Fruit fly (Drosophila melanogaster) whole organism, adult: Measurements from ENCODE around the gene Tg.

Experiments
- CG11617 ChIP-seq: fragments of 200-800 bp; sonication (Bioruptor generic); optimal IDR thresholded peaks from 2 replicates; lab custom pipeline; 2017; ENCODE audit warnings: mild to moderate bottlenecking, missing biosample characterization, missing genetic modification reagents, missing genetic modification characterization
- CG12768 ChIP-seq: fragments of 200-800 bp; sonication (Bioruptor generic); optimal IDR thresholded peaks from 2 replicates; lab custom pipeline; 2017; ENCODE audit warnings: missing biosample characterization, missing genetic modification characterization, mild to moderate bottlenecking, moderate library complexity, missing genetic modification reagents
- CG14711 ChIP-seq: fragments of 200-800 bp; sonication (Bioruptor generic); optimal IDR thresholded peaks from 2 replicates; lab custom pipeline; 2018; ENCODE audit warnings: missing biosample characterization, mild to moderate bottlenecking, missing genetic modification characterization, moderate library complexity
- CG1620 ChIP-seq: fragments of 200-800 bp; sonication (Bioruptor generic); optimal IDR thresholded peaks from 2 replicates; lab custom pipeline; 2016; ENCODE audit warnings: missing biosample characterization, missing genetic modification characterization
- CG33017 ChIP-seq: fragments of 200-800 bp; sonication (Bioruptor generic); optimal IDR thresholded peaks from 2 replicates; lab custom pipeline; 2018; ENCODE audit warnings: missing biosample characterization, mild to moderate bottlenecking, missing genetic modification characterization, moderate library complexity
- CG5204 ChIP-seq: fragments of 200-800 bp; sonication (Bioruptor generic); optimal IDR thresholded peaks from 2 replicates; lab custom pipeline; 2016; ENCODE audit warnings: missing biosample characterization, missing genetic modification characterization
- CG7045 ChIP-seq: fragments of 200-800 bp; sonication (Bioruptor generic); optimal IDR thresholded peaks from 2 replicates; lab custom pipeline; 2017; ENCODE audit warnings: missing biosample characterization, mild to moderate bottlenecking, missing genetic modification characterization
- CG7101 ChIP-seq: fragments of 200-800 bp; sonication (Bioruptor generic); optimal IDR thresholded peaks from 2 replicates; lab custom pipeline; 2018; ENCODE audit warnings: missing biosample characterization, mild to moderate bottlenecking, missing genetic modification characterization, moderate library complexity
- Clk ChIP-seq: fragments of 200-800 bp; sonication (Bioruptor generic); optimal IDR thresholded peaks from 2 replicates; lab custom pipeline; 2017; ENCODE audit warnings: missing biosample characterization, missing genetic modification characterization
- Crg-1 ChIP-seq: fragments of 200-800 bp; sonication (Bioruptor generic); optimal IDR thresholded peaks from 2 replicates; lab custom pipeline; 2016; ENCODE audit warnings: missing biosample characterization, missing genetic modification characterization
- Hr96 ChIP-seq: fragments of 200-800 bp; sonication (Bioruptor generic); optimal IDR thresholded peaks from 2 replicates; lab custom pipeline; 2016; ENCODE audit warnings: missing biosample characterization, missing genetic modification characterization
- Mnt ChIP-seq: fragments of 200-800 bp; sonication (Bioruptor generic); optimal IDR thresholded peaks from 2 replicates; lab custom pipeline; 2016; ENCODE audit warnings: missing biosample characterization, mild to moderate bottlenecking, missing genetic modification characterization
- bab1 ChIP-seq: fragments of 200-800 bp; sonication (Bioruptor generic); optimal IDR thresholded peaks from 3 replicates; lab custom pipeline; 2019; ENCODE audit warnings: missing biosample characterization, mild to moderate bottlenecking, missing genetic modification characterization, moderate library complexity
- cic ChIP-seq: fragments of 200-800 bp; sonication (Bioruptor generic); optimal IDR thresholded peaks from 2 replicates; lab custom pipeline; 2017; ENCODE audit warnings: missing biosample characterization, mild to moderate bottlenecking, missing genetic modification characterization, moderate library complexity
- cnc ChIP-seq, 2 experiments: fragments of >200 bp; optimal IDR thresholded peaks; 2 replicates each; lab custom pipeline; 2017
- kay ChIP-seq: fragments of 200-800 bp; sonication (Bioruptor generic); peaks from one replicate; lab custom pipeline; 2016; ENCODE audit warnings: missing biosample characterization, missing genetic modification characterization, borderline replicate concordance
- ovo ChIP-seq: fragments of 200-800 bp; sonication (Bioruptor generic); optimal IDR thresholded peaks from 2 replicates; lab custom pipeline; 2016; ENCODE audit warnings: missing biosample characterization, missing genetic modification characterization
- pad ChIP-seq: fragments of 200-800 bp; sonication (Bioruptor generic); optimal IDR thresholded peaks from 3 replicates; lab custom pipeline; 2017; ENCODE audit warnings: missing biosample characterization, missing genetic modification characterization, mild to moderate bottlenecking, moderate library complexity, missing genetic modification reagents
- tj ChIP-seq: fragments of 200-800 bp; sonication (Bioruptor generic); optimal IDR thresholded peaks from 3 replicates; lab custom pipeline; 2017; ENCODE audit warnings: missing biosample characterization, mild to moderate bottlenecking, missing genetic modification characterization, moderate library complexity
- toe ChIP-seq: fragments of 200-800 bp; sonication (Bioruptor generic); optimal IDR thresholded peaks from 2 replicates; lab custom pipeline; 2016; ENCODE audit warnings: missing biosample characterization, missing genetic modification characterization

Gene Tg

DNA sequence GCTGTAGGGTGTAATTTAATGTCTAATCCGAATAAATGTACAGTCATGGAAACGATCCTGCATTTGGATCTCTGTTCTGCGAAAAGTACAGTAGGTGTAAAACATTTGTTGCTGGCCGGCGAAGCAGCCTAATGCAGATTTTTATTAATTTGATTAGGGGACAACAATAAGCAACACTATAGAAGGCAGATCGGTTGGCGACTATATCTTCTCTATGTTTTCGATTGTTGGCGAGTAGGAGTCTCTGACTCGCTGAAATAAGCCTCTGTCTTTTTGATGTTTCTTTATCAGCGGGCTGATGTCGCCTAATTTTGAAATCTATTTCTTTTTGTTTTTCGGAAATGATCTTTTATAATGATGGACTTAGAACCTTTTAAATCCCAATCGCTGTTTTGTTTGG lies 18.9 kb downstream of the Tg start:
- TF ChIP-seq CG11617 (no peak), pad (GFP tag; lab: Kevin White, UChicago) (no peak), cnc (optimal IDR thresholded peaks at IDR 0.05; lab: Kevin White, UChicago) (no peak), CG7045 (GFP tag; lab: Kevin White, UChicago) (no peak), toe (GFP tag; lab: Kevin White, UChicago) (no peak), CG12768 (GFP tag; lab: Kevin White, UChicago) (no peak), kay (GFP tag; lab: Kevin White, UChicago) (no peak), Mnt (GFP tag; lab: Kevin White, UChicago) (no peak), ovo (GFP tag; lab: Kevin White, UChicago) (no peak), CG33017 (tag; lab: Kevin White, UChicago) (no peak), bab1 (GFP tag; lab: Kevin White, UChicago) (no peak), Clk (no peak), CG1620 (no peak), CG14711 (tag; lab: Kevin White, UChicago) (no peak), cic (no peak), CG7101 (tag; lab: Kevin White, UChicago) (no peak), Crg-1 (no peak)

DNA sequence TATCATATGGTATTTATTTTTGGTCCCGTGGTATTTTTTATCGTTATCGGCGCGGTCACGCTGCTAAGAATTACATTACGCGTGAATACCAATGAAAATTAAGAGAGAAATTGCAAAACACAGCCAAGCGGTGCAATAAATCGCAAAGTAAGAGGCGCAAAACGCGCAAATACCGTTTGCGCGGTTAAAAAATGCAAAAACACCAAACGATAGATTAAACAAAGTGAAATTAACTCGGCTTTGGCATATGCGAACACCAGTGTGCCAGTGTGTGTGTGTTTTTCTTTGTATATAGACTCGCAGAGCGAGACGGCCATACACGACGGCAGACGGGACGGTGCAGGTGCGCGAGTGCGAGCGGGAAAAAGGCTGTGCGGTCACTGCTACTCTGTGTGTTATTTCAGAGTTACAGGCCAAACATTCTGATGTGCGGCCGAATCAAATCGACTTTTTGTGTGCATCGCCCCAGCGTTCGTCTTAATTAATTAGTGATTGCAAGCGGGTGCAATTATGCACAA lies 19.5 kb downstream of the Tg start, which contains the start of gene Cka:
Cka (plus strand) TSS at position 29 of the 518 bp plus-strand sequence.
- TF ChIP-seq CG12768 (GFP tag; lab: Kevin White, UChicago) (peak; percentile 41), kay (GFP tag; lab: Kevin White, UChicago) (no peak), Clk (no peak), bab1 (GFP tag; lab: Kevin White, UChicago) (peak; percentile 32), pad (GFP tag; lab: Kevin White, UChicago) (peak; percentile 64), CG7101 (tag; lab: Kevin White, UChicago) (no peak), CG11617 (peak; percentile 12), CG7045 (GFP tag; lab: Kevin White, UChicago) (no peak), cic (peak; percentile 30), Hr96 (GFP tag; lab: Kevin White, UChicago) (no peak), CG5204 (no peak), CG14711 (tag; lab: Kevin White, UChicago) (peak; percentile 57), ovo (GFP tag; lab: Kevin White, UChicago) (no peak), CG33017 (tag; lab: Kevin White, UChicago) (peak; percentile 4), CG1620 (no peak), Mnt (GFP tag; lab: Kevin White, UChicago) (peak; percentile 65), tj (GFP tag; lab: Kevin White, UChicago) (peak; percentile 39), toe (GFP tag; lab: Kevin White, UChicago) (no peak), Crg-1 (no peak)

DNA sequence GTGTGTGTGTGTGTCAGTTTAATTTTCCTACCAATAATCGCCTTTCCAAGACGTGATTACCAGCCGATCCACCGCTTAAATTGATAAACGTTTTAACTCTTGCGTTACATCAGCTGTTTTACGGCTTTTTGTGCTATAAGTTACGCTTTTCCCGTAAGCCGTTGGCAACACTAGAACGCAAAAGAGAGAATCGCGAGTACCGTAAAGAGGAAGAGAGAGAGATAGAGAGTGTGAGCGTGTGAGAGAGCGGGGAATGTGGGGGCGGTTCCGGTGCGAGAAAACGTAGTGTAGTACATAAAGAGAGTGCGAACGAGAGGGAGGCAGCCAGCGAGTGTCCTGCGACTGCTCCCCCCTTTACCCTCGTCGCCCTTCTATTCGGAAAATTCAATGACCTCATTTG lies 20.4 kb downstream of the Tg start:
- TF ChIP-seq CG12768 (GFP tag; lab: Kevin White, UChicago) (peak; percentile 36), bab1 (GFP tag; lab: Kevin White, UChicago) (peak; percentile 22), pad (GFP tag; lab: Kevin White, UChicago) (peak; percentile 72), CG7101 (tag; lab: Kevin White, UChicago) (peak; percentile 1), cic (peak; percentile 29), tj (GFP tag; lab: Kevin White, UChicago) (no peak), CG14711 (tag; lab: Kevin White, UChicago) (peak; percentile 74), Crg-1 (no peak)

DNA sequence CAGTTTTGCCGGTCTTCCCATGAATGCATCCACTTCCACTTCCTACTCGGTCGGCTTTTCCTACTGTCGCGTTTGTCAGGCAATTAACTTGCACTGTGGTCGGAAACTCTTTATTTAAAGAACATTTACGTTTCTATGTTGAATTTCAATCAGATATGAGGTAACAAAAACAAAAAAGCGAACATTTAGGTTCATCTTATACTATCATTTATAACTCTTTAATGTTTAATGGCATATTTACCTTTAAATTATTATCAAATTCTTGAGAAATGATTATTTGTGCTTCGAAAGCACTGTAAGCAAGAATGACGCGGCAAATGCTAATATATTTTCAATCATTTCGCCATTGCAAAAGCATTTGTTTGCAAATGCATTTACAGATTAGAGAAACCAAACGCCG lies 22.6 kb downstream of the Tg start:
- peak in 1 of 2 experiments; percentile 71 for TF ChIP-seq cnc (optimal IDR thresholded peaks at IDR 0.05; lab: Kevin White, UChicago)
- peak; percentile 53 for TF ChIP-seq CG12768 (GFP tag; lab: Kevin White, UChicago)
- peak; percentile 82 for TF ChIP-seq CG33017 (tag; lab: Kevin White, UChicago)
- no peak for TF ChIP-seq Hr96 (GFP tag; lab: Kevin White, UChicago)
- TF ChIP-seq tj (GFP tag; lab: Kevin White, UChicago) = peak; percentile 24
- no peak for TF ChIP-seq kay (GFP tag; lab: Kevin White, UChicago)
- peak; percentile 68 for TF ChIP-seq CG7101 (tag; lab: Kevin White, UChicago)
- TF ChIP-seq bab1 (GFP tag; lab: Kevin White, UChicago) = no peak
- peak; percentile 44 for TF ChIP-seq CG14711 (tag; lab: Kevin White, UChicago)
- no peak for TF ChIP-seq toe (GFP tag; lab: Kevin White, UChicago)
- no peak for TF ChIP-seq cic
- peak; percentile 18 for TF ChIP-seq CG7045 (GFP tag; lab: Kevin White, UChicago)
- no peak for TF ChIP-seq Clk

dm6 chr2L:8034734-8035133 lies 23.5 kb downstream of the Tg start:
- peak; percentile 30 for TF ChIP-seq tj (GFP tag; lab: Kevin White, UChicago)
- TF ChIP-seq Clk = peak; percentile 25
- no peak for TF ChIP-seq CG5204
- TF ChIP-seq CG7045 (GFP tag; lab: Kevin White, UChicago) = peak; percentile 69
- TF ChIP-seq CG33017 (tag; lab: Kevin White, UChicago) = peak; percentile 75
- no peak for TF ChIP-seq CG1620
- peak; percentile 5 for TF ChIP-seq Mnt (GFP tag; lab: Kevin White, UChicago)
- TF ChIP-seq cic = no peak
- TF ChIP-seq pad (GFP tag; lab: Kevin White, UChicago) = peak; percentile 51
- TF ChIP-seq CG7101 (tag; lab: Kevin White, UChicago) = peak; percentile 58
- TF ChIP-seq CG14711 (tag; lab: Kevin White, UChicago) = peak; percentile 53
- TF ChIP-seq toe (GFP tag; lab: Kevin White, UChicago) = no peak
- no peak for TF ChIP-seq Hr96 (GFP tag; lab: Kevin White, UChicago)
- peak; percentile 6 for TF ChIP-seq bab1 (GFP tag; lab: Kevin White, UChicago)
- no peak for TF ChIP-seq kay (GFP tag; lab: Kevin White, UChicago)
- TF ChIP-seq cnc (optimal IDR thresholded peaks at IDR 0.05; lab: Kevin White, UChicago) = peak in 1 of 2 experiments; percentile 14
- TF ChIP-seq CG11617 = peak; percentile 44
- TF ChIP-seq Crg-1 = no peak
- TF ChIP-seq CG12768 (GFP tag; lab: Kevin White, UChicago) = peak; percentile 44
- no peak for TF ChIP-seq ovo (GFP tag; lab: Kevin White, UChicago)
